Fruit fly (Drosophila melanogaster) whole organism, wandering third instar larva: ENCODE data around the gene Cad86C.

Experiments
- CG9705 ChIP-seq: fragments of 200-800 bp; sonication (Bioruptor generic); optimal IDR thresholded peaks from 2 replicates; lab custom pipeline; 2018; ENCODE audit warnings: missing biosample characterization, mild to moderate bottlenecking, missing genetic modification characterization
- Dfd ChIP-seq: fragments of >200 bp; optimal IDR thresholded peaks from 2 replicates; lab custom pipeline; 2017; ENCODE audit warnings: missing biosample characterization, missing genetic modification characterization
- Dif ChIP-seq: fragments of 200-275, 200-300 bp; sonication (Bioruptor generic); optimal IDR thresholded peaks from 2 replicates; lab custom pipeline; 2018; ENCODE audit warnings: missing biosample characterization, missing genetic modification characterization; ENCODE audit not compliant: partially characterized antibody
- GATAd ChIP-seq: sonication (Bioruptor generic); optimal IDR thresholded peaks from 2 replicates; lab custom pipeline; 2016; ENCODE audit warnings: missing biosample characterization, missing genetic modification characterization
- HLH106 ChIP-seq: fragments of 200-800 bp; optimal IDR thresholded peaks from 3 replicates; lab custom pipeline; 2019; ENCODE audit warnings: missing biosample characterization, mild to moderate bottlenecking, missing genetic modification characterization, moderate library complexity
- Hnf4 ChIP-seq: fragments of 200-800 bp; sonication (Bioruptor generic); optimal IDR thresholded peaks from 2 replicates; lab custom pipeline; 2016; ENCODE audit warnings: missing biosample characterization, mild to moderate bottlenecking, missing genetic modification characterization
- Hr78 ChIP-seq: fragments of >200 bp; optimal IDR thresholded peaks from 2 replicates; lab custom pipeline; 2017; ENCODE audit warnings: missing biosample characterization, missing genetic modification characterization
- Mio ChIP-seq: sonication (Bioruptor generic); optimal IDR thresholded peaks from 2 replicates; lab custom pipeline; 2016; ENCODE audit warnings: missing biosample characterization, missing genetic modification characterization
- Myc ChIP-seq: fragments of >200 bp; optimal IDR thresholded peaks from 2 replicates; lab custom pipeline; 2017
- N ChIP-seq: fragments of >200 bp; optimal IDR thresholded peaks from 2 replicates; lab custom pipeline; 2018; ENCODE audit warnings: missing biosample characterization, missing external identifiers, missing genetic modification characterization
- OdsH ChIP-seq: fragments of 200-800 bp; sonication (Bioruptor generic); optimal IDR thresholded peaks from 2 replicates; lab custom pipeline; 2016; ENCODE audit warnings: missing biosample characterization, mild to moderate bottlenecking, missing genetic modification characterization
- Rel ChIP-seq, 2 experiments: fragments of 200-800 bp; sonication (Bioruptor generic) in 1 of 2; optimal IDR thresholded peaks; 2 replicates in 1 of 2; 3 replicates in 1 of 2; lab custom pipeline; 2016 to 2019; ENCODE audit warnings: mild to moderate bottlenecking in 2 of 2, missing biosample characterization in 2 of 2, missing genetic modification characterization in 2 of 2, moderate library complexity in 1 of 2
- Vsx2 ChIP-seq: fragments of 200-300, 225-300 bp; sonication (Bioruptor generic); optimal IDR thresholded peaks from 2 replicates; lab custom pipeline; 2018; ENCODE audit warnings: missing biosample characterization, missing genetic modification characterization; ENCODE audit not compliant: partially characterized antibody
- br ChIP-seq: fragments of 200-800 bp; sonication (Bioruptor generic); optimal IDR thresholded peaks from 2 replicates; lab custom pipeline; 2016; ENCODE audit warnings: missing biosample characterization, missing genetic modification characterization
- brk ChIP-seq: fragments of 200-800 bp; sonication (Bioruptor generic); optimal IDR thresholded peaks from 2 replicates; lab custom pipeline; 2016; ENCODE audit warnings: missing biosample characterization, mild to moderate bottlenecking, missing genetic modification characterization
- dl ChIP-seq, 2 experiments: fragments of 175-275, 200-275 bp in 1 of 2; fragments of 200-275 bp in 1 of 2; sonication (Bioruptor generic); optimal IDR thresholded peaks; lab custom pipeline; 2018; ENCODE audit warnings: mild to moderate bottlenecking in 2 of 2, missing biosample characterization in 2 of 2, missing genetic modification characterization in 2 of 2, moderate library complexity in 2 of 2; ENCODE audit not compliant: partially characterized antibody in 2 of 2, insufficient read depth in 1 of 2
- dmrt93B ChIP-seq: fragments of 200-800 bp; sonication (Bioruptor generic); optimal IDR thresholded peaks from 2 replicates; lab custom pipeline; 2018; ENCODE audit warnings: missing biosample characterization, mild to moderate bottlenecking, missing genetic modification characterization
- dsf ChIP-seq: sonication (Bioruptor generic); optimal IDR thresholded peaks from 2 replicates; lab custom pipeline; 2016; ENCODE audit warnings: missing biosample characterization, missing genetic modification characterization, borderline replicate concordance
- ey ChIP-seq: fragments of 200-800 bp; sonication (Bioruptor generic); optimal IDR thresholded peaks from 2 replicates; lab custom pipeline; 2016; ENCODE audit warnings: missing biosample characterization, missing genetic modification characterization
- fru ChIP-seq: fragments of 200-800 bp; sonication (Bioruptor generic); optimal IDR thresholded peaks from 3 replicates; lab custom pipeline; 2016; ENCODE audit warnings: missing biosample characterization, mild to moderate bottlenecking, missing genetic modification characterization
- pan ChIP-seq: fragments of >200 bp; optimal IDR thresholded peaks from 2 replicates; lab custom pipeline; 2017
- psq ChIP-seq: fragments of 200-800 bp; sonication (Bioruptor generic); optimal IDR thresholded peaks from 3 replicates; lab custom pipeline; 2017; ENCODE audit warnings: missing biosample characterization, mild to moderate bottlenecking, missing genetic modification characterization, moderate library complexity
- sage ChIP-seq: fragments of 200-800 bp; sonication (Bioruptor generic); optimal IDR thresholded peaks from 2 replicates; lab custom pipeline; 2016; ENCODE audit warnings: missing biosample characterization, mild to moderate bottlenecking, missing genetic modification characterization
- sv ChIP-seq: fragments of 200-800 bp; sonication (Bioruptor generic); optimal IDR thresholded peaks from 3 replicates; lab custom pipeline; 2016; ENCODE audit warnings: missing biosample characterization, missing genetic modification characterization
- usp ChIP-seq: fragments of >200 bp; optimal IDR thresholded peaks from 2 replicates; lab custom pipeline; 2017; ENCODE audit warnings: missing biosample characterization, missing genetic modification characterization
- woc ChIP-seq: sonication (Bioruptor generic); optimal IDR thresholded peaks from 2 replicates; lab custom pipeline; 2016; ENCODE audit warnings: missing biosample characterization, mild to moderate bottlenecking, missing genetic modification characterization

Gene Cad86C

dm6 chr3R:10889520-10889887 lies 62.6 kb downstream of the Cad86C start, which contains the start of gene Ak3:
Gene Ak3 (minus strand): TSS chr3R:10889588.
- TF ChIP-seq Vsx2 (no peak), sage (GFP tag; lab: Kevin White, UChicago) (no peak), brk (GFP tag; lab: Kevin White, UChicago) (no peak), Myc (no peak), dl (GFP tag; optimal IDR thresholded peaks at IDR 0.05; lab: Kevin White, UChicago; ENCODE audit: insufficient read depth in 1 of 2, partially characterized antibody in 2 of 2) (no peak), Mio (GFP tag; lab: Kevin White, UChicago) (no peak), ey (no peak), fru (GFP tag; lab: Kevin White, UChicago) (no peak), br (GFP tag; lab: Kevin White, UChicago) (no peak), HLH106 (no peak), Hnf4 (GFP tag; lab: Kevin White, UChicago) (no peak), N (GFP tag; lab: Kevin White, UChicago) (no peak), pan (no peak), dmrt93B (GFP tag; lab: Kevin White, UChicago) (no peak), OdsH (no peak), Hr78 (GFP tag; lab: Kevin White, UChicago) (no peak), Dfd (no peak), GATAd (GFP tag; lab: Kevin White, UChicago) (no peak), Dif (GFP tag; lab: Kevin White, UChicago) (no peak), usp (GFP tag; lab: Kevin White, UChicago) (no peak)
- TF ChIP-seq, all 38 proteins: peak for 0

DNA sequence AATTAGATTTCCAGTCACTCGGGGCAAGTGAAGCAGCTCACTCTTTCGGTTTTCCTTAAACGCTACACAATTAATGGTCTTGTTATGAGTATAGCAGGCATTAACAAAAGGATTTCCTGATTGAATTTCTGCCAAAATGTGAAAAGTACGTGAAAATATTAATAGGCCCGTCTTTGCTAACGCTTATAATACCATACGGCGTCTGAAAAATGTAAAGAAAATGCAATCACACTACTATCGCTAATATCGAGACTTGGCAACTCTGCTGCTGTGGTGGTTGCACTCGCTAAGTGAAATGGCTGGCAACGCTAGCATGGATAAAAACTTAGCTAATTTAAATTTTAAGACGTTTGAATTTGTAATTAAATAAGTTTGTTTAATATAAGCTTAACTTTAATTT lies 66.4 kb downstream of the Cad86C start, which contains the start of gene CG6621:
TSS of gene CG6621 (minus strand) at position 205 of the 400 bp plus-strand sequence.
- no peak for TF ChIP-seq psq (GFP tag; lab: Kevin White, UChicago)
- no peak for TF ChIP-seq brk (GFP tag; lab: Kevin White, UChicago)
- TF ChIP-seq br (GFP tag; lab: Kevin White, UChicago) = no peak
- TF ChIP-seq woc = no peak
- no peak for TF ChIP-seq N (GFP tag; lab: Kevin White, UChicago)
- TF ChIP-seq dl (GFP tag; optimal IDR thresholded peaks at IDR 0.05; lab: Kevin White, UChicago; ENCODE audit: insufficient read depth in 1 of 2, partially characterized antibody in 2 of 2) = peak in 1 of 2 experiments; percentile 33
- no peak for TF ChIP-seq Rel (GFP tag; optimal IDR thresholded peaks at IDR 0.05; lab: Kevin White, UChicago)
- TF ChIP-seq Rel (tag; optimal IDR thresholded peaks at IDR 0.05; lab: Kevin White, UChicago) = peak; percentile 63
- no peak for TF ChIP-seq dsf (GFP tag; lab: Kevin White, UChicago)
- no peak for TF ChIP-seq Mio (GFP tag; lab: Kevin White, UChicago)
- peak; percentile 44 for TF ChIP-seq Vsx2
- TF ChIP-seq Hnf4 (GFP tag; lab: Kevin White, UChicago) = no peak
- peak; percentile 10 for TF ChIP-seq HLH106
- no peak for TF ChIP-seq CG9705 (GFP tag; lab: Kevin White, UChicago)
- TF ChIP-seq sv (GFP tag; lab: Kevin White, UChicago) = no peak
- no peak for TF ChIP-seq pan
